Fruit fly (Drosophila melanogaster) whole organism, prepupa: ENCODE data around the gene CG3345.

Experiments used
- CG10631 ChIP-seq: fragments of 200-800 bp; sonication (Bioruptor generic); optimal IDR thresholded peaks from 2 replicates; lab custom pipeline; 2016; ENCODE audit warnings: missing biosample characterization, missing genetic modification characterization
- CG10669 ChIP-seq: fragments of 200-800 bp; sonication (Bioruptor generic); optimal IDR thresholded peaks from 3 replicates; lab custom pipeline; 2018; ENCODE audit warnings: missing biosample characterization, mild to moderate bottlenecking, missing genetic modification characterization, moderate library complexity
- CG11294 ChIP-seq: fragments of 200-800 bp; sonication (Bioruptor generic); IDR thresholded peaks from 2 replicates; pipeline ENCODE4 v1.3.6; 2022; ENCODE audit warnings: missing biosample characterization, missing genetic modification characterization
- CG11902 ChIP-seq: fragments of 200-800 bp; sonication (Bioruptor generic); optimal IDR thresholded peaks from 3 replicates; lab custom pipeline; 2016; ENCODE audit warnings: missing biosample characterization, missing genetic modification characterization
- CG15336 ChIP-seq: fragments of 200-800 bp; sonication (Bioruptor generic); IDR thresholded peaks from 2 replicates; pipeline ENCODE4 v1.3.6; 2022; ENCODE audit warnings: missing biosample characterization, missing genetic modification characterization
- CG16779 ChIP-seq: fragments of 200-800 bp; sonication (Bioruptor generic); optimal IDR thresholded peaks from 3 replicates; lab custom pipeline; 2017; ENCODE audit warnings: missing biosample characterization, mild to moderate bottlenecking, missing genetic modification characterization
- CG3032 ChIP-seq: fragments of 200-800 bp; optimal IDR thresholded peaks from 2 replicates; lab custom pipeline; 2019; ENCODE audit warnings: missing biosample characterization, mild to moderate bottlenecking, missing genetic modification characterization, moderate library complexity
- CG32006 ChIP-seq: fragments of 200-800 bp; sonication (Bioruptor generic); optimal IDR thresholded peaks from 3 replicates; lab custom pipeline; 2017; ENCODE audit warnings: missing biosample characterization, mild to moderate bottlenecking, missing genetic modification characterization
- CG34406 ChIP-seq: fragments of 200-800 bp; sonication (Bioruptor generic); optimal IDR thresholded peaks from 3 replicates; lab custom pipeline; 2016; ENCODE audit warnings: missing biosample characterization, missing genetic modification characterization
- CG6792 ChIP-seq: fragments of 200-800 bp; sonication (Bioruptor generic); optimal IDR thresholded peaks from 3 replicates; lab custom pipeline; 2016; ENCODE audit warnings: missing biosample characterization, missing genetic modification characterization
- CG6854 ChIP-seq: fragments of 200-800 bp; sonication (Bioruptor generic); optimal IDR thresholded peaks from 2 replicates; lab custom pipeline; 2017; ENCODE audit warnings: missing biosample characterization, mild to moderate bottlenecking, missing genetic modification characterization
- CG7368 ChIP-seq: fragments of 200-800 bp; sonication (Bioruptor generic); optimal IDR thresholded peaks from 3 replicates; lab custom pipeline; 2016; ENCODE audit warnings: missing biosample characterization, missing genetic modification characterization
- CG8119 ChIP-seq: fragments of 200-800 bp; sonication (Bioruptor generic); IDR thresholded peaks from 3 replicates; pipeline ENCODE4 v1.3.6; 2022; ENCODE audit warnings: missing biosample characterization, missing genetic modification characterization
- CG8632 ChIP-seq: fragments of 200-800 bp; sonication (Bioruptor generic); optimal IDR thresholded peaks from 3 replicates; lab custom pipeline; 2016; ENCODE audit warnings: missing biosample characterization, missing genetic modification characterization
- CG9139 ChIP-seq: fragments of 200-800 bp; sonication (Bioruptor generic); optimal IDR thresholded peaks from 3 replicates; lab custom pipeline; 2017; ENCODE audit warnings: missing biosample characterization, mild to moderate bottlenecking, missing genetic modification characterization
- Eip78C ChIP-seq: fragments of 200-800 bp; sonication (Bioruptor generic); peaks from one replicate; lab custom pipeline; 2016; ENCODE audit warnings: missing biosample characterization, missing genetic modification characterization
- Eip93F ChIP-seq: fragments of 200-800 bp; sonication (Bioruptor generic); optimal IDR thresholded peaks from 2 replicates; lab custom pipeline; 2016; ENCODE audit warnings: missing biosample characterization, mild to moderate bottlenecking, missing genetic modification characterization
- Ets21C ChIP-seq: fragments of 200-800 bp; sonication (Bioruptor generic); optimal IDR thresholded peaks from 3 replicates; lab custom pipeline; 2016; ENCODE audit warnings: missing biosample characterization, missing genetic modification characterization
- Hr38 ChIP-seq: sonication (Bioruptor generic); optimal IDR thresholded peaks from 2 replicates; lab custom pipeline; 2016; ENCODE audit warnings: missing biosample characterization, missing genetic modification characterization
- Hr39 ChIP-seq: fragments of 200-800 bp; sonication (Bioruptor generic); optimal IDR thresholded peaks from 2 replicates; lab custom pipeline; 2016; ENCODE audit warnings: missing biosample characterization, missing genetic modification characterization
- Hr4 ChIP-seq: fragments of 200-800 bp; sonication (Bioruptor generic); optimal IDR thresholded peaks from 3 replicates; lab custom pipeline; 2016; ENCODE audit warnings: missing biosample characterization, missing genetic modification characterization
- Lpt ChIP-seq: fragments of 200-800 bp; sonication (Bioruptor generic); optimal IDR thresholded peaks from 3 replicates; lab custom pipeline; 2016; ENCODE audit warnings: missing biosample characterization, missing genetic modification characterization
- Smox ChIP-seq: fragments of 200-800 bp; sonication (Bioruptor generic); optimal IDR thresholded peaks from 3 replicates; lab custom pipeline; 2016; ENCODE audit warnings: missing biosample characterization, missing genetic modification characterization
- Sox14 ChIP-seq: fragments of 200-800 bp; sonication (Bioruptor generic); optimal IDR thresholded peaks from 3 replicates; lab custom pipeline; 2016; ENCODE audit warnings: missing biosample characterization, missing genetic modification characterization
- eg ChIP-seq: fragments of 200-800 bp; sonication (Bioruptor generic); IDR thresholded peaks from 3 replicates; pipeline ENCODE4 v1.3.6; 2022; ENCODE audit warnings: missing biosample characterization, missing genetic modification characterization
- esn ChIP-seq: fragments of 200-800 bp; sonication (Bioruptor generic); optimal IDR thresholded peaks from 2 replicates; lab custom pipeline; 2016; ENCODE audit warnings: missing biosample characterization, mild to moderate bottlenecking, missing genetic modification characterization, moderate library complexity
- fd59A ChIP-seq: fragments of 200-800 bp; sonication (Bioruptor generic); optimal IDR thresholded peaks from 2 replicates; lab custom pipeline; 2017; ENCODE audit warnings: missing biosample characterization, mild to moderate bottlenecking, missing genetic modification characterization, missing genetic modification reagents
- fkh ChIP-seq: fragments of 200-800 bp; sonication (Bioruptor generic); optimal IDR thresholded peaks from 3 replicates; lab custom pipeline; 2017; ENCODE audit warnings: missing biosample characterization, mild to moderate bottlenecking, missing genetic modification characterization, moderate library complexity
- net ChIP-seq: fragments of 200-800 bp; sonication (Bioruptor generic); optimal IDR thresholded peaks from 3 replicates; lab custom pipeline; 2016; ENCODE audit warnings: missing biosample characterization, missing genetic modification characterization
- spab ChIP-seq: fragments of 200-800 bp; sonication (Bioruptor generic); optimal IDR thresholded peaks from 2 replicates; lab custom pipeline; 2017; ENCODE audit warnings: missing biosample characterization, mild to moderate bottlenecking, missing genetic modification characterization, missing genetic modification reagents
- ss ChIP-seq, 2 experiments: fragments of 200-800 bp; sonication (Bioruptor generic); optimal IDR thresholded peaks; 2 replicates in 1 of 2; 3 replicates in 1 of 2; lab custom pipeline; 2017 to 2018; ENCODE audit warnings: mild to moderate bottlenecking in 2 of 2, missing biosample characterization in 2 of 2, missing genetic modification characterization in 2 of 2, moderate library complexity in 1 of 2
- svp ChIP-seq: fragments of 200-800 bp; sonication (Bioruptor generic); peaks from one replicate; lab custom pipeline; 2016; ENCODE audit warnings: missing biosample characterization, missing genetic modification characterization
- topi ChIP-seq: fragments of 200-800 bp; sonication (Bioruptor generic); optimal IDR thresholded peaks from 3 replicates; lab custom pipeline; 2016; ENCODE audit warnings: missing biosample characterization, missing genetic modification characterization
- vri ChIP-seq: fragments of 200-800 bp; sonication (Bioruptor generic); optimal IDR thresholded peaks from 3 replicates; lab custom pipeline; 2016; ENCODE audit warnings: missing biosample characterization, mild to moderate bottlenecking, missing genetic modification characterization

Gene CG3345

dm6 chr2L:299038-299437 is 30.1 kb downstream of the CG3345 start:
- no peak for TF ChIP-seq CG8632 (GFP tag; lab: Kevin White, UChicago)
- peak; percentile 2 for TF ChIP-seq svp (GFP tag; lab: Kevin White, UChicago)
- no peak for TF ChIP-seq CG34406 (GFP tag; lab: Kevin White, UChicago)

dm6 chr2L:300006-300405 is 31.1 kb downstream of the CG3345 start:
- TF ChIP-seq ss (GFP tag; optimal IDR thresholded peaks at IDR 0.05; lab: Kevin White, UChicago) (no peak), vri (GFP tag; lab: Kevin White, UChicago) (peak; percentile 90)

- TF ChIP-seq CG16779 (tag; lab: Kevin White, UChicago) (no peak), Hr4 (no peak), Hr39 (GFP tag; lab: Kevin White, UChicago) (no peak), topi (no peak), svp (GFP tag; lab: Kevin White, UChicago) (peak; percentile 92), spab (GFP tag; lab: Kevin White, UChicago) (no peak), CG10631 (GFP tag; lab: Kevin White, UChicago) (no peak), Sox14 (GFP tag; lab: Kevin White, UChicago) (peak; percentile 60), vri (GFP tag; lab: Kevin White, UChicago) (peak; percentile 91), Eip93F (GFP tag; lab: Kevin White, UChicago) (peak; percentile 80)
- TF ChIP-seq, all 60 proteins: peak for 4
Measured at dm6 chr2L:300877-301706, 32.2 kb downstream of the CG3345 start.

dm6 chr2L:303306-303962 is 34.5 kb downstream of the CG3345 start:
- TF ChIP-seq CG15336 (GFP tag; lab: Robert Waterston, UW) = no peak
- no peak for TF ChIP-seq Ets21C (GFP tag; lab: Kevin White, UChicago)
- TF ChIP-seq CG10631 (GFP tag; lab: Kevin White, UChicago) = no peak
- no peak for TF ChIP-seq Hr38
- TF ChIP-seq CG11294 = no peak
- no peak for TF ChIP-seq CG11902 (GFP tag; lab: Kevin White, UChicago)
- no peak for TF ChIP-seq CG6792
- peak; percentile 25 for TF ChIP-seq Eip78C (GFP tag; lab: Kevin White, UChicago)
- peak; percentile 55 for TF ChIP-seq svp (GFP tag; lab: Kevin White, UChicago)
- no peak for TF ChIP-seq Lpt (GFP tag; lab: Kevin White, UChicago)
- no peak for TF ChIP-seq esn (GFP tag; lab: Kevin White, UChicago)
- TF ChIP-seq vri (GFP tag; lab: Kevin White, UChicago) = peak; percentile 51
- TF ChIP-seq Eip93F (GFP tag; lab: Kevin White, UChicago) = peak; percentile 48
- no peak for TF ChIP-seq fkh
- TF ChIP-seq, all 60 proteins: peak for 4

dm6 chr2L:305198-305597 is 36.3 kb downstream of the CG3345 start:
- TF ChIP-seq Lpt (GFP tag; lab: Kevin White, UChicago) = no peak
- TF ChIP-seq CG10631 (GFP tag; lab: Kevin White, UChicago) = no peak
- no peak for TF ChIP-seq net
- TF ChIP-seq fd59A = no peak
- no peak for TF ChIP-seq CG8119 (GFP tag; lab: Robert Waterston, UW)
- no peak for TF ChIP-seq Smox
- no peak for TF ChIP-seq CG3032 (tag; lab: Kevin White, UChicago)
- no peak for TF ChIP-seq CG11902 (GFP tag; lab: Kevin White, UChicago)
- TF ChIP-seq eg (GFP tag; lab: Robert Waterston, UW) = no peak
- no peak for TF ChIP-seq CG15336 (GFP tag; lab: Robert Waterston, UW)
- TF ChIP-seq CG6854 (GFP tag; lab: Kevin White, UChicago) = no peak
- no peak for TF ChIP-seq ss (GFP tag; optimal IDR thresholded peaks at IDR 0.05; lab: Kevin White, UChicago)
- no peak for TF ChIP-seq CG10669
- no peak for TF ChIP-seq Ets21C (GFP tag; lab: Kevin White, UChicago)
- TF ChIP-seq Hr4 = no peak
- TF ChIP-seq CG7368 (GFP tag; lab: Kevin White, UChicago) = no peak
- TF ChIP-seq spab (GFP tag; lab: Kevin White, UChicago) = no peak
- TF ChIP-seq CG32006 (GFP tag; lab: Kevin White, UChicago) = no peak
- no peak for TF ChIP-seq CG9139 (GFP tag; lab: Kevin White, UChicago)
